Worm (Caenorhabditis elegans): ENCODE data around the gene mct-4.

- TF ChIP-seq ama-1 (optimal IDR thresholded peaks at IDR 0.05) (no peak), sea-1 (GFP tag; conservative IDR thresholded peaks at IDR 0.05) (no peak), flt-1 (GFP tag; IDR thresholded peaks at IDR 0.05) (no peak), ets-7 (tag; optimal IDR thresholded peaks at IDR 0.05) (no peak), tbx-37 (GFP tag; conservative IDR thresholded peaks at IDR 0.05) (no peak), hnd-1 (tag; optimal IDR thresholded peaks at IDR 0.05) (no peak), aly-1 (tag; optimal IDR thresholded peaks at IDR 0.05) (no peak), F13C5.2 (tag; optimal IDR thresholded peaks at IDR 0.05) (peak; percentile 34)
These were observed 39.4 kb downstream of the mct-4 start, which contains the start of gene T07F12.2 for ce11 chrX:4890159-4890558.

Data from whole organism, early embryonic.